Fruit fly (Drosophila melanogaster) whole organism, embryonic: ENCODE measurements around the gene Prx3.
A peak's percentile ranks its signal among the peaks of the same experiment; 100 is the strongest.

Experiments used
- Ada2b ChIP-seq: fragments of 200-800 bp; sonication (Bioruptor generic); IDR thresholded peaks from 2 replicates; pipeline ENCODE4 v1.3.6; 2022; ENCODE audit warnings: missing biosample characterization, missing genetic modification characterization
- Atf-2 ChIP-seq: fragments of 200-800 bp; sonication (Bioruptor generic); optimal IDR thresholded peaks from 2 replicates; lab custom pipeline; 2016; ENCODE audit warnings: missing biosample characterization, missing genetic modification characterization
- B-H1 ChIP-seq: fragments of 200-800 bp; sonication (Bioruptor generic); IDR thresholded peaks from 3 replicates; pipeline ENCODE4 v1.3.6; 2022; ENCODE audit warnings: missing biosample characterization, missing genetic modification characterization
- CG10321 ChIP-seq: fragments of 200-800 bp; sonication (Bioruptor generic); IDR thresholded peaks from 2 replicates; pipeline ENCODE4 v1.3.6; 2022; ENCODE audit warnings: missing biosample characterization, missing genetic modification characterization
- CG11504 ChIP-seq: fragments of 200-800 bp; sonication (Bioruptor generic); optimal IDR thresholded peaks from 3 replicates; lab custom pipeline; 2019; ENCODE audit warnings: missing biosample characterization, mild to moderate bottlenecking, missing genetic modification characterization, moderate library complexity
- CG11695 ChIP-seq: fragments of 200-800 bp; sonication (Bioruptor generic); IDR thresholded peaks from 3 replicates; pipeline ENCODE4 v1.3.6; 2022; ENCODE audit warnings: missing biosample characterization, missing genetic modification characterization
- CG12659 ChIP-seq: fragments of 200-800 bp; sonication (Bioruptor generic); optimal IDR thresholded peaks from 3 replicates; lab custom pipeline; 2017; ENCODE audit warnings: mild to moderate bottlenecking, missing biosample characterization, missing genetic modification reagents, missing genetic modification characterization
- CG13775 ChIP-seq: fragments of 200-800 bp; sonication (Bioruptor generic); optimal IDR thresholded peaks from 3 replicates; lab custom pipeline; 2017; ENCODE audit warnings: missing biosample characterization, mild to moderate bottlenecking, missing genetic modification characterization
- CG15011 ChIP-seq: fragments of 200-800 bp; sonication (Bioruptor generic); optimal IDR thresholded peaks from 3 replicates; lab custom pipeline; 2018; ENCODE audit warnings: missing biosample characterization, mild to moderate bottlenecking, missing genetic modification characterization
- CG15514 ChIP-seq: fragments of 200-800 bp; sonication (Bioruptor generic); optimal IDR thresholded peaks from 3 replicates; lab custom pipeline; 2017; ENCODE audit warnings: missing biosample characterization, missing genetic modification characterization, mild to moderate bottlenecking, moderate library complexity, missing genetic modification reagents
- CG16779 ChIP-seq: fragments of 200-800 bp; sonication (Bioruptor generic); IDR thresholded peaks from 2 replicates; pipeline ENCODE4 v1.3.6; 2022; ENCODE audit warnings: missing biosample characterization, missing genetic modification characterization
- CG17361 ChIP-seq: fragments of 200-800 bp; sonication (Bioruptor generic); IDR thresholded peaks from 3 replicates; pipeline ENCODE4 v1.3.6; 2022; ENCODE audit warnings: missing biosample characterization, missing genetic modification characterization
- CG1792 ChIP-seq: fragments of 200-800 bp; sonication (Bioruptor generic); optimal IDR thresholded peaks from 2 replicates; lab custom pipeline; 2016; ENCODE audit warnings: missing biosample characterization, missing genetic modification characterization
- CG1832 ChIP-seq: fragments of 200-800 bp; sonication (Bioruptor generic); optimal IDR thresholded peaks from 2 replicates; lab custom pipeline; 2017; ENCODE audit warnings: missing biosample characterization, mild to moderate bottlenecking, missing genetic modification characterization, inconsistent platforms
- CG31388 ChIP-seq: fragments of 200-800 bp; sonication (Bioruptor generic); optimal IDR thresholded peaks from 2 replicates; lab custom pipeline; 2016; ENCODE audit warnings: missing biosample characterization, missing genetic modification characterization
- CG5953 ChIP-seq: fragments of 200-800 bp; sonication (Bioruptor generic); IDR thresholded peaks from 2 replicates; pipeline ENCODE4 v1.3.6; 2022; ENCODE audit warnings: missing biosample characterization, missing genetic modification characterization
- CG6272 ChIP-seq: fragments of 200-800 bp; sonication (Bioruptor generic); IDR thresholded peaks from 2 replicates; pipeline ENCODE4 v1.3.6; 2022; ENCODE audit warnings: missing biosample characterization, missing genetic modification characterization
- CG7987 ChIP-seq: fragments of 200-800 bp; sonication (Bioruptor generic); optimal IDR thresholded peaks from 2 replicates; lab custom pipeline; 2018; ENCODE audit warnings: missing biosample characterization, mild to moderate bottlenecking, missing genetic modification characterization, moderate library complexity
- CG8765 ChIP-seq: fragments of 200-800 bp; sonication (Bioruptor generic); IDR thresholded peaks from 2 replicates; pipeline ENCODE4 v1.3.6; 2022; ENCODE audit warnings: missing biosample characterization, missing genetic modification characterization
- CG8924 ChIP-seq: fragments of 200-800 bp; optimal IDR thresholded peaks from 3 replicates; lab custom pipeline; 2019; ENCODE audit warnings: missing biosample characterization, mild to moderate bottlenecking, missing genetic modification characterization, moderate library complexity
- CG9437 ChIP-seq: fragments of 200-800 bp; sonication (Bioruptor generic); optimal IDR thresholded peaks from 2 replicates; lab custom pipeline; 2018; ENCODE audit warnings: missing biosample characterization, mild to moderate bottlenecking, missing genetic modification characterization
- CG9817 ChIP-seq: fragments of 200-800 bp; sonication (Bioruptor generic); optimal IDR thresholded peaks from 2 replicates; lab custom pipeline; 2018; ENCODE audit warnings: missing biosample characterization, mild to moderate bottlenecking, missing genetic modification characterization, moderate library complexity
- CTCF ChIP-seq: fragments of 200-800 bp; sonication (Bioruptor generic); optimal IDR thresholded peaks from 2 replicates; lab custom pipeline; 2017; ENCODE audit warnings: missing biosample characterization, mild to moderate bottlenecking, missing genetic modification characterization, moderate library complexity
- CrebB ChIP-seq: fragments of 200-800 bp; sonication (Bioruptor generic); optimal IDR thresholded peaks from 3 replicates; lab custom pipeline; 2018; ENCODE audit warnings: missing biosample characterization, mild to moderate bottlenecking, missing genetic modification characterization
- D19A ChIP-seq: fragments of 200-800 bp; optimal IDR thresholded peaks from 3 replicates; lab custom pipeline; 2019; ENCODE audit warnings: missing biosample characterization, mild to moderate bottlenecking, missing genetic modification characterization, moderate library complexity
- HLH4C ChIP-seq: fragments of 200-800 bp; sonication (Bioruptor generic); IDR thresholded peaks from 3 replicates; pipeline ENCODE4 v1.3.6; 2022; ENCODE audit warnings: missing biosample characterization, missing genetic modification characterization; ENCODE audit not compliant: partially characterized antibody
- Hmx ChIP-seq: fragments of 200-800 bp; sonication (Bioruptor generic); optimal IDR thresholded peaks from 2 replicates; lab custom pipeline; 2016; ENCODE audit warnings: missing biosample characterization, missing genetic modification characterization
- MESR4 ChIP-seq: fragments of 200-800 bp; sonication (Bioruptor generic); optimal IDR thresholded peaks from 2 replicates; lab custom pipeline; 2018; ENCODE audit warnings: missing biosample characterization, mild to moderate bottlenecking, missing genetic modification characterization, moderate library complexity
- Opbp ChIP-seq: fragments of 200-800 bp; sonication (Bioruptor generic); IDR thresholded peaks from 3 replicates; pipeline ENCODE4 v1.3.6; 2022; ENCODE audit warnings: missing biosample characterization, missing genetic modification characterization; ENCODE audit not compliant: partially characterized antibody
- Scr ChIP-seq: fragments of 200-800 bp; sonication (Bioruptor generic); IDR thresholded peaks from 2 replicates; pipeline ENCODE4 v1.3.6; 2022; ENCODE audit warnings: missing biosample characterization, missing genetic modification characterization; ENCODE audit not compliant: partially characterized antibody
- Sry-δ ChIP-seq: fragments of 200-800 bp; sonication (Bioruptor generic); optimal IDR thresholded peaks from 2 replicates; lab custom pipeline; 2016; ENCODE audit warnings: missing biosample characterization, missing genetic modification characterization
- Tbp ChIP-seq: fragments of >200 bp; optimal IDR thresholded peaks from 2 replicates; lab custom pipeline; 2018; ENCODE audit warnings: missing biosample characterization, missing genetic modification characterization
- YL-1 ChIP-seq: fragments of 200-800 bp; sonication (Bioruptor generic); optimal IDR thresholded peaks from 3 replicates; lab custom pipeline; 2017; ENCODE audit warnings: missing biosample characterization, mild to moderate bottlenecking, missing genetic modification characterization
- ato ChIP-seq: fragments of 200-800 bp; sonication (Bioruptor generic); IDR thresholded peaks from 2 replicates; pipeline ENCODE4 v1.3.6; 2022; ENCODE audit warnings: missing biosample characterization, missing genetic modification characterization; ENCODE audit not compliant: partially characterized antibody
- corto ChIP-seq: fragments of 200-800 bp; sonication (Bioruptor generic); optimal IDR thresholded peaks from 2 replicates; lab custom pipeline; 2016; ENCODE audit warnings: missing biosample characterization, mild to moderate bottlenecking, missing genetic modification characterization, moderate library complexity
- dmrt11E ChIP-seq: fragments of 200-800 bp; sonication (Bioruptor generic); optimal IDR thresholded peaks from 3 replicates; lab custom pipeline; 2018; ENCODE audit warnings: missing biosample characterization, mild to moderate bottlenecking, missing genetic modification characterization, moderate library complexity
- fru ChIP-seq: fragments of >200 bp; optimal IDR thresholded peaks from 2 replicates; lab custom pipeline; 2017
- gro ChIP-seq: fragments of 200-800 bp; sonication (Bioruptor generic); optimal IDR thresholded peaks from 2 replicates; lab custom pipeline; 2016; ENCODE audit warnings: missing biosample characterization, missing genetic modification characterization
- hbn ChIP-seq: fragments of 200-800 bp; sonication (Bioruptor generic); IDR thresholded peaks from 2 replicates; pipeline ENCODE4 v1.3.6; 2022; ENCODE audit warnings: missing biosample characterization, missing genetic modification characterization; ENCODE audit not compliant: partially characterized antibody
- kni ChIP-seq: fragments of 200-800 bp; sonication (Bioruptor generic); optimal IDR thresholded peaks from 3 replicates; lab custom pipeline; 2017; ENCODE audit warnings: mild to moderate bottlenecking, missing biosample characterization, missing genetic modification reagents, missing genetic modification characterization
- maf-S ChIP-seq: fragments of 200-800 bp; sonication (Bioruptor generic); optimal IDR thresholded peaks from 2 replicates; lab custom pipeline; 2016; ENCODE audit warnings: missing biosample characterization, missing genetic modification characterization
- oc ChIP-seq: fragments of 200-800 bp; sonication (Bioruptor generic); optimal IDR thresholded peaks from 2 replicates; lab custom pipeline; 2018; ENCODE audit warnings: missing biosample characterization, mild to moderate bottlenecking, missing genetic modification characterization, moderate library complexity
- onecut ChIP-seq: fragments of 200-800 bp; sonication (Bioruptor generic); IDR thresholded peaks from 2 replicates; pipeline ENCODE4 v1.3.6; 2022; ENCODE audit warnings: missing biosample characterization, missing genetic modification characterization
- pan ChIP-seq, 4 experiments: fragments of >200 bp in 3 of 4; fragments of 200-800 bp in 1 of 4; sonication (Bioruptor generic) in 1 of 4; optimal IDR thresholded peaks in 3 of 4; IDR thresholded peaks in 1 of 4; 2 replicates each; pipeline versions ENCODE4 v1.3.6 to Lab custom; 2017 to 2022; ENCODE audit warnings: missing biosample characterization in 2 of 4, missing genetic modification characterization in 2 of 4, mixed read lengths in 1 of 4
- pros ChIP-seq: fragments of 200-800 bp; sonication (Bioruptor generic); optimal IDR thresholded peaks from 3 replicates; lab custom pipeline; 2019; ENCODE audit warnings: missing biosample characterization, mild to moderate bottlenecking, missing genetic modification characterization, moderate library complexity
- psq ChIP-seq: fragments of 200-800 bp; sonication (Bioruptor generic); optimal IDR thresholded peaks from 2 replicates; lab custom pipeline; 2017; ENCODE audit warnings: missing biosample characterization, missing genetic modification characterization
- pzg ChIP-seq: fragments of 200-800 bp; sonication (Bioruptor generic); optimal IDR thresholded peaks from 3 replicates; lab custom pipeline; 2018; ENCODE audit warnings: missing biosample characterization, mild to moderate bottlenecking, missing genetic modification characterization, moderate library complexity
- ssp ChIP-seq: fragments of 200-800 bp; sonication (Bioruptor generic); IDR thresholded peaks from 2 replicates; pipeline ENCODE4 v1.3.6; 2022; ENCODE audit warnings: missing biosample characterization, missing genetic modification characterization
- tio ChIP-seq: fragments of 200-800 bp; sonication (Bioruptor generic); optimal IDR thresholded peaks from 2 replicates; lab custom pipeline; 2017; ENCODE audit warnings: missing biosample characterization, missing genetic modification characterization, inconsistent platforms

Gene Prx3

dm6 chr3R:17534325-17535105 is 11.8 kb downstream of the Prx3 start, which contains the start of the genes CG5823 and P5cr-2 (continued):
- TF ChIP-seq corto (GFP tag; lab: Kevin White, UChicago) (no peak), dmrt11E (tag; lab: Kevin White, UChicago) (peak; percentile 39), HLH4C (GFP tag; lab: Robert Waterston, UW) (peak; percentile 60; the same call in 2 of the 3 replicates), CG13775 (GFP tag; lab: Kevin White, UChicago) (peak; percentile 50), pros (GFP tag; lab: Kevin White, UChicago) (no peak), ssp (GFP tag; lab: Robert Waterston, UW) (no peak), oc (peak; percentile 72), ato (GFP tag; lab: Robert Waterston, UW) (no peak), pan (optimal IDR thresholded peaks at IDR 0.05; lab: Kevin White, UChicago) (no peak), pan (GFP tag; optimal IDR thresholded peaks at IDR 0.05 in 1 of 2, IDR thresholded peaks at IDR 0.05 in 1 of 2) (peak in 1 of 2 experiments; percentile 28), CTCF (peak; percentile 65), Ada2b (GFP tag; lab: Robert Waterston, UW) (peak; percentile 19; the same call in 1 of the 2 replicates), CG5953 (GFP tag; lab: Robert Waterston, UW) (no peak), psq (peak; percentile 9), CG1792 (peak; percentile 63), hbn (GFP tag; lab: Robert Waterston, UW) (no peak), CG7987 (GFP tag; lab: Kevin White, UChicago) (peak; percentile 80), pzg (peak; percentile 87), D19A (tag; lab: Kevin White, UChicago) (no peak), CG11695 (GFP tag; lab: Robert Waterston, UW) (no peak), maf-S (GFP tag; lab: Kevin White, UChicago) (no peak), B-H1 (GFP tag; lab: Robert Waterston, UW) (no peak), YL-1 (GFP tag; lab: Kevin White, UChicago) (peak; percentile 50), Scr (peak; percentile 62), Opbp (GFP tag; lab: Robert Waterston, UW) (0 out of 3 replicates have a peak, but pooled peaks have one; percentile 5), CG1832 (GFP tag; lab: Kevin White, UChicago) (no peak), CG16779 (no peak), gro (GFP tag; lab: Kevin White, UChicago) (peak; percentile 17), CrebB (tag; lab: Kevin White, UChicago) (peak; percentile 65), CG15011 (GFP tag; lab: Kevin White, UChicago) (no peak), CG9437 (GFP tag; lab: Kevin White, UChicago) (no peak), MESR4 (GFP tag; lab: Kevin White, UChicago) (peak; percentile 98), CG10321 (GFP tag; lab: Robert Waterston, UW) (peak; percentile 49; the same call in 1 of the 2 replicates), kni (GFP tag; lab: Kevin White, UChicago) (peak; percentile 91), Tbp (GFP tag; lab: Kevin White, UChicago) (peak; percentile 15), CG8765 (GFP tag; lab: Robert Waterston, UW) (no peak), CG31388 (GFP tag; lab: Kevin White, UChicago) (no peak), CG12659 (peak; percentile 58), Sry-δ (GFP tag; lab: Kevin White, UChicago) (peak; percentile 84), CG17361 (GFP tag; lab: Robert Waterston, UW) (no peak), CG15514 (GFP tag; lab: Kevin White, UChicago) (peak; percentile 69), tio (GFP tag; lab: Kevin White, UChicago) (peak; percentile 56), onecut (GFP tag; lab: Robert Waterston, UW) (peak; percentile 64; the same call in 1 of the 2 replicates), CG6272 (GFP tag; lab: Robert Waterston, UW) (0 out of 2 replicates have a peak, but pooled peaks have one; percentile 7), CG8924 (tag; lab: Kevin White, UChicago) (no peak), CG9817 (tag; lab: Kevin White, UChicago) (no peak), Hmx (no peak), fru (lab: Kevin White, UChicago) (no peak), Atf-2 (GFP tag; lab: Kevin White, UChicago) (peak; percentile 79), CG11504 (tag; lab: Kevin White, UChicago) (peak; percentile 47)
